Fruit fly (Drosophila melanogaster) whole organism, embryonic: ENCODE results near the gene ppk7.

Experiments used
- Adf1 ChIP-seq: fragments of 200-800 bp; sonication (Bioruptor generic); IDR thresholded peaks from 2 replicates; pipeline ENCODE4 v1.3.6; 2022; ENCODE audit warnings: missing biosample characterization, missing genetic modification characterization
- B-H1 ChIP-seq: fragments of 200-800 bp; sonication (Bioruptor generic); IDR thresholded peaks from 3 replicates; pipeline ENCODE4 v1.3.6; 2022; ENCODE audit warnings: missing biosample characterization, missing genetic modification characterization
- CG1024 ChIP-seq: fragments of 200-800 bp; sonication (Bioruptor generic); IDR thresholded peaks from 2 replicates; pipeline ENCODE4 v1.3.6; 2022; ENCODE audit warnings: missing biosample characterization, missing genetic modification characterization
- CG11398 ChIP-seq: fragments of 200-800 bp; sonication (Bioruptor generic); optimal IDR thresholded peaks from 2 replicates; lab custom pipeline; 2016; ENCODE audit warnings: missing biosample characterization, missing genetic modification characterization
- CG12942 ChIP-seq: fragments of 200-800 bp; sonication (Bioruptor generic); optimal IDR thresholded peaks from 3 replicates; lab custom pipeline; 2016; ENCODE audit warnings: missing biosample characterization, missing genetic modification characterization
- CG13424 ChIP-seq: fragments of 200-800 bp; sonication (Bioruptor generic); optimal IDR thresholded peaks from 2 replicates; lab custom pipeline; 2019; ENCODE audit warnings: missing biosample characterization, mild to moderate bottlenecking, missing genetic modification characterization, moderate library complexity
- CG15073 ChIP-seq: fragments of 200-800 bp; sonication (Bioruptor generic); optimal IDR thresholded peaks from 2 replicates; lab custom pipeline; 2016; ENCODE audit warnings: missing biosample characterization, missing genetic modification characterization
- CG18011 ChIP-seq: fragments of 200-800 bp; sonication (Bioruptor generic); optimal IDR thresholded peaks from 2 replicates; lab custom pipeline; 2017; ENCODE audit warnings: missing biosample characterization, missing genetic modification characterization, mild to moderate bottlenecking, moderate library complexity, missing genotype
- CG2678 ChIP-seq: fragments of 200-800 bp; sonication (Bioruptor generic); optimal IDR thresholded peaks from 3 replicates; lab custom pipeline; 2019; ENCODE audit warnings: missing biosample characterization, mild to moderate bottlenecking, missing genetic modification characterization, moderate library complexity
- CG31224 ChIP-seq: fragments of 200-800 bp; sonication (Bioruptor generic); IDR thresholded peaks from 2 replicates; pipeline ENCODE4 v1.3.6; 2022; ENCODE audit warnings: missing biosample characterization, missing genetic modification characterization
- CG3847 ChIP-seq: fragments of 200-800 bp; sonication (Bioruptor generic); IDR thresholded peaks from 2 replicates; pipeline ENCODE4 v1.3.6; 2022; ENCODE audit warnings: missing biosample characterization, missing genetic modification characterization
- CG4328 ChIP-seq: fragments of 200-800 bp; sonication (Bioruptor generic); optimal IDR thresholded peaks from 3 replicates; lab custom pipeline; 2017; ENCODE audit warnings: missing biosample characterization, missing genetic modification reagents, missing genetic modification characterization
- CG43689 ChIP-seq: fragments of 200-800 bp; sonication (Bioruptor generic); IDR thresholded peaks from 2 replicates; pipeline ENCODE4 v1.3.6; 2022; ENCODE audit warnings: missing biosample characterization, missing genetic modification characterization
- CG4424 ChIP-seq: fragments of 200-800 bp; sonication (Bioruptor generic); optimal IDR thresholded peaks from 3 replicates; lab custom pipeline; 2016; ENCODE audit warnings: missing biosample characterization, missing genetic modification characterization
- CG4730 ChIP-seq: fragments of 200-800 bp; sonication (Bioruptor generic); IDR thresholded peaks from 2 replicates; pipeline ENCODE4 v1.3.6; 2022; ENCODE audit warnings: missing biosample characterization, missing genetic modification characterization
- CG6272 ChIP-seq: fragments of 200-800 bp; sonication (Bioruptor generic); IDR thresholded peaks from 2 replicates; pipeline ENCODE4 v1.3.6; 2022; ENCODE audit warnings: missing biosample characterization, missing genetic modification characterization
- CG6689 ChIP-seq: fragments of 200-800 bp; sonication (Bioruptor generic); IDR thresholded peaks from 2 replicates; pipeline ENCODE4 v1.3.6; 2022; ENCODE audit warnings: missing biosample characterization, missing genetic modification characterization
- CG8924 ChIP-seq: fragments of 200-800 bp; optimal IDR thresholded peaks from 3 replicates; lab custom pipeline; 2019; ENCODE audit warnings: missing biosample characterization, mild to moderate bottlenecking, missing genetic modification characterization, moderate library complexity
- CG9609 ChIP-seq: fragments of 200-800 bp; sonication (Bioruptor generic); optimal IDR thresholded peaks from 3 replicates; lab custom pipeline; 2016; ENCODE audit warnings: missing biosample characterization, missing genetic modification characterization
- CG9876 ChIP-seq: fragments of 200-800 bp; sonication (Bioruptor generic); optimal IDR thresholded peaks from 2 replicates; lab custom pipeline; 2016; ENCODE audit warnings: missing biosample characterization, missing genetic modification characterization
- CG9932 ChIP-seq: fragments of 200-800 bp; sonication (Bioruptor generic); IDR thresholded peaks from 2 replicates; pipeline ENCODE4 v1.3.6; 2022; ENCODE audit warnings: missing biosample characterization, missing genetic modification characterization
- CHES-1-like ChIP-seq: fragments of 200-800 bp; sonication (Bioruptor generic); optimal IDR thresholded peaks from 2 replicates; lab custom pipeline; 2016; ENCODE audit warnings: missing biosample characterization, missing genetic modification characterization
- Chrac-16 ChIP-seq: fragments of 200-800 bp; sonication (Bioruptor generic); optimal IDR thresholded peaks from 3 replicates; lab custom pipeline; 2016; ENCODE audit warnings: missing biosample characterization, missing genetic modification characterization
- D19B ChIP-seq: fragments of 200-800 bp; sonication (Bioruptor generic); optimal IDR thresholded peaks from 2 replicates; lab custom pipeline; 2017; ENCODE audit warnings: missing biosample characterization, mild to moderate bottlenecking, missing genetic modification characterization
- Dfd ChIP-seq, 2 experiments: fragments of >200 bp; optimal IDR thresholded peaks; 2 replicates each; lab custom pipeline; 2017; ENCODE audit warnings: missing biosample characterization in 2 of 2, missing genetic modification characterization in 2 of 2
- HHEX ChIP-seq: fragments of 200-800 bp; sonication (Bioruptor generic); optimal IDR thresholded peaks from 3 replicates; lab custom pipeline; 2017; ENCODE audit warnings: missing biosample characterization, mild to moderate bottlenecking, missing genetic modification characterization, missing genetic modification reagents
- Kr ChIP-seq: fragments of 200-800 bp; sonication (Bioruptor generic); optimal IDR thresholded peaks from 2 replicates; lab custom pipeline; 2017; ENCODE audit warnings: missing biosample characterization, mild to moderate bottlenecking, missing genetic modification characterization
- NfI ChIP-seq: fragments of 200-800 bp; sonication (Bioruptor generic); optimal IDR thresholded peaks from 3 replicates; lab custom pipeline; 2018; ENCODE audit warnings: missing biosample characterization, mild to moderate bottlenecking, missing genetic modification characterization, moderate library complexity
- Opbp ChIP-seq: fragments of 200-800 bp; sonication (Bioruptor generic); IDR thresholded peaks from 3 replicates; pipeline ENCODE4 v1.3.6; 2022; ENCODE audit warnings: missing biosample characterization, missing genetic modification characterization; ENCODE audit not compliant: partially characterized antibody
- Sin3A ChIP-seq: fragments of >200 bp; optimal IDR thresholded peaks from 2 replicates; lab custom pipeline; 2018
- Sox100B ChIP-seq: fragments of 200-800 bp; sonication (Bioruptor generic); optimal IDR thresholded peaks from 3 replicates; lab custom pipeline; 2018; ENCODE audit warnings: missing biosample characterization, mild to moderate bottlenecking, missing genetic modification characterization
- Sox102F ChIP-seq: fragments of 200-800 bp; sonication (Bioruptor generic); optimal IDR thresholded peaks from 2 replicates; lab custom pipeline; 2018; ENCODE audit warnings: missing biosample characterization, mild to moderate bottlenecking, missing genetic modification characterization, moderate library complexity
- Trl ChIP-seq, 3 experiments: fragments of >200 bp in 2 of 3; fragments of 200-800 bp in 1 of 3; sonication (Bioruptor generic) in 1 of 3; optimal IDR thresholded peaks; 2 replicates in 1 of 3; 3 replicates in 2 of 3; lab custom pipeline; 2016 to 2017; ENCODE audit warnings: missing biosample characterization in 1 of 3, missing genetic modification characterization in 1 of 3
- btn ChIP-seq: fragments of 200-800 bp; sonication (Bioruptor generic); optimal IDR thresholded peaks from 2 replicates; lab custom pipeline; 2016; ENCODE audit warnings: missing biosample characterization, missing genetic modification characterization
- croc ChIP-seq: fragments of 200-800 bp; sonication (Bioruptor generic); conservative IDR thresholded peaks from 3 replicates; pipeline ENCODE4 v1.3.6; 2022; ENCODE audit warnings: missing biosample characterization, missing genetic modification characterization
- disco-r ChIP-seq: fragments of 200-800 bp; sonication (Bioruptor generic); optimal IDR thresholded peaks from 2 replicates; lab custom pipeline; 2016; ENCODE audit warnings: missing biosample characterization, missing genetic modification characterization
- fd96Cb ChIP-seq: fragments of 200-800 bp; sonication (Bioruptor generic); optimal IDR thresholded peaks from 2 replicates; lab custom pipeline; 2018; ENCODE audit warnings: missing biosample characterization, mild to moderate bottlenecking, missing genetic modification characterization, moderate library complexity
- gcm ChIP-seq: fragments of 200-800 bp; sonication (Bioruptor generic); optimal IDR thresholded peaks from 2 replicates; lab custom pipeline; 2019; ENCODE audit warnings: missing biosample characterization, mild to moderate bottlenecking, missing genetic modification characterization, moderate library complexity
- gsb ChIP-seq: fragments of 200-800 bp; sonication (Bioruptor generic); IDR thresholded peaks from 2 replicates; pipeline ENCODE4 v1.3.6; 2022; ENCODE audit warnings: missing biosample characterization, missing genetic modification characterization
- gsb-n ChIP-seq: fragments of 200-800 bp; sonication (Bioruptor generic); optimal IDR thresholded peaks from 3 replicates; lab custom pipeline; 2018; ENCODE audit warnings: missing biosample characterization, mild to moderate bottlenecking, missing genetic modification characterization
- h ChIP-seq: fragments of >200 bp; optimal IDR thresholded peaks from 2 replicates; lab custom pipeline; 2017
- her ChIP-seq: fragments of 200-800 bp; sonication (Bioruptor generic); optimal IDR thresholded peaks from 2 replicates; lab custom pipeline; 2016; ENCODE audit warnings: missing biosample characterization, missing genetic modification characterization
- insv ChIP-seq, 2 experiments: fragments of 200-800 bp; sonication (Bioruptor generic); optimal IDR thresholded peaks; 3 replicates each; lab custom pipeline; 2016 to 2018; ENCODE audit warnings: missing biosample characterization in 2 of 2, missing genetic modification characterization in 2 of 2
- kni ChIP-seq: fragments of 200-800 bp; sonication (Bioruptor generic); optimal IDR thresholded peaks from 3 replicates; lab custom pipeline; 2017; ENCODE audit warnings: mild to moderate bottlenecking, missing biosample characterization, missing genetic modification reagents, missing genetic modification characterization
- lmd ChIP-seq: fragments of 200-800 bp; sonication (Bioruptor generic); IDR thresholded peaks from 2 replicates; pipeline ENCODE4 v1.3.6; 2022; ENCODE audit warnings: missing biosample characterization, missing genetic modification characterization
- odd ChIP-seq: fragments of 200-800 bp; sonication (Bioruptor generic); optimal IDR thresholded peaks from 2 replicates; lab custom pipeline; 2017; ENCODE audit warnings: missing biosample characterization, mild to moderate bottlenecking, missing genetic modification characterization
- pb ChIP-seq: fragments of 200-800 bp; sonication (Bioruptor generic); optimal IDR thresholded peaks from 3 replicates; lab custom pipeline; 2016; ENCODE audit warnings: missing biosample characterization, missing genetic modification characterization
- pfk ChIP-seq: fragments of 200-800 bp; sonication (Bioruptor generic); optimal IDR thresholded peaks from 2 replicates; lab custom pipeline; 2018; ENCODE audit warnings: missing biosample characterization, mild to moderate bottlenecking, missing genetic modification characterization, moderate library complexity
- pho ChIP-seq: fragments of 200-800 bp; sonication (Bioruptor generic); optimal IDR thresholded peaks from 2 replicates; lab custom pipeline; 2016; ENCODE audit warnings: missing biosample characterization, missing genetic modification characterization
- run ChIP-seq: fragments of 200-800 bp; sonication (Bioruptor generic); optimal IDR thresholded peaks from 3 replicates; lab custom pipeline; 2018; ENCODE audit warnings: missing biosample characterization, mild to moderate bottlenecking, missing genetic modification characterization
- sens-2 ChIP-seq: fragments of 200-800 bp; sonication (Bioruptor generic); IDR thresholded peaks from 2 replicates; pipeline ENCODE4 v1.3.6; 2022; ENCODE audit warnings: missing biosample characterization, missing genetic modification characterization
- usp ChIP-seq: fragments of >200 bp; optimal IDR thresholded peaks from 2 replicates; lab custom pipeline; 2017; ENCODE audit warnings: missing biosample characterization, missing genetic modification characterization

The ppk7 gene

DNA sequence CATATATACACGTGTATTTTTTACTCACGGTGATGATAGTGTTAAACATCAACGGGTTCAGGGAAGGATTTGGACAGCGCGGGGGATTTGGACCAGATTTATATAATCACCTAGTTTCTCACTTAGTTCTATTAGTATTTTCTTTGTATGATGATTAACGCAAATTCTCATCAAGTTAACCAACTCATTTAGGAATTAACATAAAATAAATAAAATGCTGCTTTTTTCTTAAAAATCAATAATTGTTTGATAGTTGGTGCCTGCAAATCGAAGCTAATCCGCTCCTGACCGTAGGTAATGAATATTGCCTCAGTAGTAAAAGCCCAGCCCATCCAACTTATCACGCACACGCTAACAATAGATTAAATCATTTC is 2.3 kb downstream of the ppk7 start (continued):
- peak; percentile 78 for TF ChIP-seq B-H1
- TF ChIP-seq CG9876 (GFP tag; lab: Kevin White, UChicago), result peak; percentile 47
- peak; percentile 15 for TF ChIP-seq CG15073
- peak; percentile 95 for TF ChIP-seq CG9932 (GFP tag; lab: Robert Waterston, UW)
- peak; percentile 92 for TF ChIP-seq CG3847 (GFP tag; lab: Robert Waterston, UW)
- peak; percentile 90 for TF ChIP-seq lmd (GFP tag; lab: Robert Waterston, UW)
- TF ChIP-seq CG4328 (GFP tag; lab: Kevin White, UChicago), result peak; percentile 65
- peak; percentile 51 for TF ChIP-seq odd (GFP tag; lab: Kevin White, UChicago)
- TF ChIP-seq CG8924 (tag; lab: Kevin White, UChicago), result peak; percentile 87
- TF ChIP-seq insv (GFP tag; optimal IDR thresholded peaks at IDR 0.05; lab: Kevin White, UChicago), result peak in 1 of 2 experiments; percentile 35
- peak; percentile 88 for TF ChIP-seq CG6272 (GFP tag; lab: Robert Waterston, UW)
- TF ChIP-seq Sin3A (lab: Kevin White, UChicago), result no peak
- peak; percentile 86 for TF ChIP-seq CG13424
- TF ChIP-seq Adf1, result peak; percentile 65
- TF ChIP-seq gsb-n (tag; lab: Kevin White, UChicago), result peak; percentile 23
- no peak for TF ChIP-seq pfk (GFP tag; lab: Kevin White, UChicago)
- TF ChIP-seq CG11398 (GFP tag; lab: Kevin White, UChicago), result no peak
- TF ChIP-seq disco-r (GFP tag; lab: Kevin White, UChicago), result peak; percentile 68
- TF ChIP-seq HHEX (GFP tag; lab: Kevin White, UChicago), result peak; percentile 85
- TF ChIP-seq Sox102F (GFP tag; lab: Kevin White, UChicago), result peak; percentile 79
- peak; percentile 78 for TF ChIP-seq gsb
- TF ChIP-seq CG12942, result peak; percentile 55
- peak; percentile 55 for TF ChIP-seq CG18011 (GFP tag; lab: Kevin White, UChicago)
- TF ChIP-seq Trl (optimal IDR thresholded peaks at IDR 0.05; lab: Kevin White, UChicago), result no peak
- TF ChIP-seq Trl (GFP tag; optimal IDR thresholded peaks at IDR 0.05; lab: Kevin White, UChicago), result peak; percentile 69
- peak; percentile 69 for TF ChIP-seq CG43689 (GFP tag; lab: Robert Waterston, UW)
- no peak for TF ChIP-seq Kr
- TF ChIP-seq h, result no peak
- TF ChIP-seq kni (GFP tag; lab: Kevin White, UChicago), result peak; percentile 16
- TF ChIP-seq CG9609 (GFP tag; lab: Kevin White, UChicago), result peak; percentile 51
- peak; percentile 75 for TF ChIP-seq her (GFP tag; lab: Kevin White, UChicago)
- TF ChIP-seq btn (GFP tag; lab: Kevin White, UChicago), result peak; percentile 15
- peak; percentile 17 for TF ChIP-seq gcm (GFP tag; lab: Kevin White, UChicago)
- peak; percentile 75 for TF ChIP-seq pho (GFP tag; lab: Kevin White, UChicago)
- peak; percentile 41 for TF ChIP-seq CG1024 (GFP tag; lab: Robert Waterston, UW)
- peak; percentile 79 for TF ChIP-seq Sox100B
- TF ChIP-seq CG4424, result peak; percentile 78
- no peak for TF ChIP-seq Dfd (GFP tag; optimal IDR thresholded peaks at IDR 0.05; lab: Kevin White, UChicago)
- peak; percentile 96 for TF ChIP-seq CG2678 (tag; lab: Kevin White, UChicago)
- TF ChIP-seq D19B (GFP tag; lab: Kevin White, UChicago), result peak; percentile 79
- peak; percentile 89 for TF ChIP-seq NfI (GFP tag; lab: Kevin White, UChicago)
- TF ChIP-seq sens-2 (GFP tag; lab: Robert Waterston, UW), result no peak
- TF ChIP-seq Opbp (GFP tag; lab: Robert Waterston, UW), result no peak; the same call in 2 of the 3 replicates
- no peak for TF ChIP-seq usp (GFP tag; lab: Kevin White, UChicago)
- peak; percentile 54 for TF ChIP-seq pb (GFP tag; lab: Kevin White, UChicago)
- TF ChIP-seq croc (GFP tag; lab: Robert Waterston, UW), result peak; percentile 59; the same call in 2 of the 3 replicates
- peak; percentile 83 for TF ChIP-seq CHES-1-like (GFP tag; lab: Kevin White, UChicago)
- TF ChIP-seq run (tag; lab: Kevin White, UChicago), result peak; percentile 59
- TF ChIP-seq fd96Cb (tag; lab: Kevin White, UChicago), result peak; percentile 87
- peak; percentile 74 for TF ChIP-seq CG4730
- TF ChIP-seq Chrac-16 (GFP tag; lab: Kevin White, UChicago), result peak; percentile 77
- TF ChIP-seq CG6689 (GFP tag; lab: Robert Waterston, UW), result peak; percentile 82
- peak; percentile 84 for TF ChIP-seq CG31224 (GFP tag; lab: Robert Waterston, UW)
